Worm (Caenorhabditis elegans) whole organism, mixed stage, embryonic: ENCODE data around the gene ekl-5.

Experiments
- M03D4.4 ChIP-seq: sonication (generic microtip); optimal IDR thresholded peaks from 2 replicates; lab custom pipeline; 2017; ENCODE audit warnings: mild to moderate bottlenecking, missing genetic modification characterization, missing compliant biosample characterization
- bed-3 ChIP-seq: fragments of 200-800 bp; sonication (Bioruptor generic); optimal IDR thresholded peaks from 3 replicates; lab custom pipeline; 2018; ENCODE audit warnings: mild to moderate bottlenecking, missing genetic modification characterization, moderate library complexity, missing compliant biosample characterization
- ceh-39 ChIP-seq: fragments of 150-350 bp; optimal IDR thresholded peaks from 2 replicates; lab custom pipeline; 2014; ENCODE audit warnings: missing biosample characterization, missing genetic modification characterization
- ceh-43 ChIP-seq: fragments of 200-800 bp; sonication (Bioruptor generic); optimal IDR thresholded peaks from 2 replicates; lab custom pipeline; 2018; ENCODE audit warnings: mild to moderate bottlenecking, missing genetic modification characterization, moderate library complexity, missing compliant biosample characterization
- ceh-83 ChIP-seq: fragments of 200-800 bp; sonication (Bioruptor generic); optimal IDR thresholded peaks from 2 replicates; lab custom pipeline; 2018; ENCODE audit warnings: mild to moderate bottlenecking, missing genetic modification characterization, missing compliant biosample characterization
- ces-1 ChIP-seq: fragments of 150-350 bp; optimal IDR thresholded peaks from 2 replicates; lab custom pipeline; 2014; ENCODE audit warnings: missing biosample characterization, missing genetic modification reagents, missing genetic modification characterization
- cnd-1 ChIP-seq: fragments of 200-800 bp; sonication (Bioruptor generic); optimal IDR thresholded peaks from 2 replicates; lab custom pipeline; 2018; ENCODE audit warnings: mild to moderate bottlenecking, missing genetic modification characterization, missing compliant biosample characterization
- drap-1 ChIP-seq: fragments of 200-800 bp; sonication (Bioruptor generic); optimal IDR thresholded peaks from 3 replicates; lab custom pipeline; 2018; ENCODE audit warnings: mild to moderate bottlenecking, missing genetic modification characterization, missing compliant biosample characterization
- elt-1 ChIP-seq: sonication (generic microtip); optimal IDR thresholded peaks from 2 replicates; lab custom pipeline; 2017; ENCODE audit warnings: missing genetic modification characterization, mild to moderate bottlenecking, missing compliant biosample characterization, antibody characterized with exemption, moderate library complexity, borderline replicate concordance; ENCODE audit not compliant: insufficient read depth
- elt-3 ChIP-seq: fragments of 150-350 bp; optimal IDR thresholded peaks from 2 replicates; lab custom pipeline; 2014; ENCODE audit warnings: missing biosample characterization, missing genetic modification characterization
- flh-1 ChIP-seq: fragments of 200-800 bp; sonication (Bioruptor generic); optimal IDR thresholded peaks from 2 replicates; lab custom pipeline; 2018; ENCODE audit warnings: mild to moderate bottlenecking, missing genetic modification characterization, moderate library complexity, missing compliant biosample characterization
- ham-2 ChIP-seq: fragments of 200-800 bp; sonication (Bioruptor generic); optimal IDR thresholded peaks from 2 replicates; lab custom pipeline; 2018; ENCODE audit warnings: mild to moderate bottlenecking, missing genetic modification characterization, missing compliant biosample characterization
- hlh-1 ChIP-seq: fragments of 150-350 bp; optimal IDR thresholded peaks from 2 replicates; lab custom pipeline; 2014; ENCODE audit warnings: missing biosample characterization, missing genetic modification reagents, missing genetic modification characterization
- lin-13 ChIP-seq: fragments of 150-350 bp; optimal IDR thresholded peaks from 2 replicates; lab custom pipeline; 2014; ENCODE audit warnings: missing biosample characterization, missing genetic modification characterization
- lin-32 ChIP-seq: fragments of 200-800 bp; sonication (Bioruptor generic); optimal IDR thresholded peaks from 2 replicates; lab custom pipeline; 2018; ENCODE audit warnings: mild to moderate bottlenecking, missing genetic modification characterization, missing compliant biosample characterization
- lsy-2 ChIP-seq: fragments of 150-350 bp; optimal IDR thresholded peaks from 2 replicates; lab custom pipeline; 2014; ENCODE audit warnings: missing biosample characterization, missing genetic modification characterization
- mab-5 ChIP-seq: fragments of 150-350 bp; optimal IDR thresholded peaks from 2 replicates; lab custom pipeline; 2014; ENCODE audit warnings: missing biosample characterization, missing genetic modification characterization
- mep-1 ChIP-seq: fragments of 150-350 bp; optimal IDR thresholded peaks from 2 replicates; lab custom pipeline; 2017; ENCODE audit warnings: missing biosample characterization, missing genetic modification reagents, missing genetic modification characterization, inconsistent platforms
- nhr-12 ChIP-seq: fragments of 150-350 bp; optimal IDR thresholded peaks from 2 replicates; lab custom pipeline; 2014; ENCODE audit warnings: missing biosample characterization, missing genetic modification characterization
- nhr-2 ChIP-seq: fragments of 150-350 bp; optimal IDR thresholded peaks from 2 replicates; lab custom pipeline; 2014; ENCODE audit warnings: missing biosample characterization, missing genetic modification characterization
- nhr-237 ChIP-seq: fragments of 150-350 bp; optimal IDR thresholded peaks from 2 replicates; lab custom pipeline; 2014; ENCODE audit warnings: missing biosample characterization, missing genetic modification characterization
- nhr-28 ChIP-seq: fragments of 150-350 bp; optimal IDR thresholded peaks from 2 replicates; lab custom pipeline; 2014; ENCODE audit warnings: missing biosample characterization, missing genetic modification characterization
- nhr-76 ChIP-seq: sonication (generic microtip); optimal IDR thresholded peaks from 2 replicates; lab custom pipeline; 2017; ENCODE audit warnings: missing biosample characterization, missing genetic modification characterization
- pha-4 ChIP-seq: fragments of 150-350 bp; optimal IDR thresholded peaks from 2 replicates; lab custom pipeline; 2018; ENCODE audit warnings: missing biosample characterization, missing genetic modification reagents, missing genetic modification characterization
- sem-2 ChIP-seq: fragments of 200-800 bp; sonication (Bioruptor generic); optimal IDR thresholded peaks from 2 replicates; lab custom pipeline; 2018; ENCODE audit warnings: mild to moderate bottlenecking, missing genetic modification characterization, missing compliant biosample characterization
- snpc-4 ChIP-seq: fragments of 150-350 bp; optimal IDR thresholded peaks from 2 replicates; lab custom pipeline; 2014; ENCODE audit warnings: missing biosample characterization, missing genetic modification characterization
- sptf-1 ChIP-seq: sonication (generic microtip); optimal IDR thresholded peaks from 2 replicates; lab custom pipeline; 2017; ENCODE audit warnings: mild to moderate bottlenecking, missing genetic modification characterization, moderate library complexity, missing compliant biosample characterization
- unc-120 ChIP-seq: sonication (generic microtip); optimal IDR thresholded peaks from 2 replicates; lab custom pipeline; 2017; ENCODE audit warnings: missing genetic modification characterization, missing compliant biosample characterization; ENCODE audit not compliant: poor library complexity, severe bottlenecking
- unc-39 ChIP-seq: fragments of 150-350 bp; optimal IDR thresholded peaks from 2 replicates; lab custom pipeline; 2014; ENCODE audit warnings: missing biosample characterization, missing genetic modification characterization
- unc-62 ChIP-seq: fragments of 150-350 bp; optimal IDR thresholded peaks from 2 replicates; lab custom pipeline; 2014; ENCODE audit warnings: missing biosample characterization, missing genetic modification reagents, missing genetic modification characterization
- zip-8 ChIP-seq: fragments of 150-350 bp; optimal IDR thresholded peaks from 2 replicates; lab custom pipeline; 2014; ENCODE audit warnings: missing biosample characterization, missing genetic modification characterization

The ekl-5 gene

ce11 chrX:13918143-13918542 is 1.2 kb upstream of the ekl-5 start:
- TF ChIP-seq ces-1 (GFP tag; lab: Kevin White, UChicago) (no peak), elt-3 (no peak)

- TF ChIP-seq ces-1 (GFP tag; lab: Kevin White, UChicago) = no peak
- TF ChIP-seq ceh-39 = no peak
- TF ChIP-seq cnd-1 (tag; lab: Kevin White, UChicago) = no peak
- TF ChIP-seq bed-3 (GFP tag; lab: Kevin White, UChicago) = no peak
- TF ChIP-seq nhr-237 (tag; lab: Kevin White, UChicago) = no peak
- TF ChIP-seq zip-8 = no peak
- no peak for TF ChIP-seq hlh-1
- TF ChIP-seq ceh-83 = no peak
- no peak for TF ChIP-seq lin-13 (tag; lab: Kevin White, UChicago)
- TF ChIP-seq snpc-4 (tag; lab: Kevin White, UChicago) = no peak
- no peak for TF ChIP-seq ham-2
- TF ChIP-seq unc-39 = no peak
- TF ChIP-seq unc-120 (tag; lab: Kevin White, UChicago) = no peak
- no peak for TF ChIP-seq flh-1 (GFP tag; lab: Kevin White, UChicago)
- TF ChIP-seq, all 35 proteins: peak for 0
Measured at ce11 chrX:13914289-13914688, 2.7 kb downstream of the ekl-5 start, which contains the start of gene Y26E6A.2. Gene Y26E6A.2, minus strand, starts transcription at chrX:13914389.

ce11 chrX:13913641-13914040 is 3.3 kb downstream of the ekl-5 start:
- TF ChIP-seq zip-8 (no peak), nhr-237 (tag; lab: Kevin White, UChicago) (no peak), lin-13 (tag; lab: Kevin White, UChicago) (no peak), pha-4 (tag; lab: Kevin White, UChicago) (no peak), unc-39 (no peak), hlh-1 (no peak), nhr-12 (tag; lab: Kevin White, UChicago) (no peak), ces-1 (GFP tag; lab: Kevin White, UChicago) (no peak), ceh-43 (no peak), sem-2 (GFP tag; lab: Kevin White, UChicago) (no peak), unc-62 (GFP tag; lab: Kevin White, UChicago) (no peak), ceh-39 (no peak), nhr-76 (tag; lab: Kevin White, UChicago) (no peak), mab-5 (tag; lab: Kevin White, UChicago) (no peak), M03D4.4 (no peak), sptf-1 (tag; lab: Kevin White, UChicago) (no peak)

ce11 chrX:13909850-13910249 is 7.1 kb downstream of the ekl-5 start, which contains the start of gene Y26E6A.3:
Gene Y26E6A.3, minus strand, starts transcription at chrX:13909950.
- TF ChIP-seq ceh-43 = no peak
- TF ChIP-seq mep-1 (tag; lab: Kevin White, UChicago) = no peak
- TF ChIP-seq nhr-2 (tag; lab: Kevin White, UChicago) = no peak
- no peak for TF ChIP-seq nhr-76 (tag; lab: Kevin White, UChicago)
- TF ChIP-seq lin-13 (tag; lab: Kevin White, UChicago) = no peak

ce11 chrX:13903769-13904168 is 13.2 kb downstream of the ekl-5 start:
- TF ChIP-seq lsy-2 (tag; lab: Kevin White, UChicago) (no peak), nhr-12 (tag; lab: Kevin White, UChicago) (no peak), sem-2 (GFP tag; lab: Kevin White, UChicago) (no peak), M03D4.4 (no peak), elt-3 (no peak), ham-2 (no peak), unc-39 (no peak), drap-1 (no peak), ceh-83 (no peak), elt-1 (tag; lab: Kevin White, UChicago) (no peak), nhr-28 (tag; lab: Kevin White, UChicago) (no peak), mep-1 (tag; lab: Kevin White, UChicago) (no peak), unc-62 (GFP tag; lab: Kevin White, UChicago) (no peak), bed-3 (GFP tag; lab: Kevin White, UChicago) (no peak), ces-1 (GFP tag; lab: Kevin White, UChicago) (no peak), lin-13 (tag; lab: Kevin White, UChicago) (no peak), sptf-1 (tag; lab: Kevin White, UChicago) (no peak), pha-4 (tag; lab: Kevin White, UChicago) (no peak), mab-5 (tag; lab: Kevin White, UChicago) (no peak), lin-32 (no peak)
